Fruit fly (Drosophila melanogaster): ENCODE measurements around the gene Nuf2.

Gene Nuf2

dm6 chr2L:7049009-7049647 lies 16.5 kb downstream of the Nuf2 start (continued):
- TF ChIP-seq CG11504 (tag; optimal IDR thresholded peaks at IDR 0.05) (peak; percentile 15), Oaz (GFP tag; IDR thresholded peaks at IDR 0.05) (no peak), BEAF-32 (GFP tag; optimal IDR thresholded peaks at IDR 0.05) (no peak), ci (GFP tag; IDR thresholded peaks at IDR 0.05) (peak; percentile 62; the same call in 2 of the 3 replicates), CG18599 (GFP tag; optimal IDR thresholded peaks at IDR 0.05) (peak; percentile 28), Side (GFP tag; optimal IDR thresholded peaks at IDR 0.05) (no peak), hkb (optimal IDR thresholded peaks at IDR 0.05) (peak; percentile 31), hkb (GFP tag; IDR thresholded peaks at IDR 0.05) (peak; percentile 52; the same call in 1 of the 2 replicates), trem (tag; optimal IDR thresholded peaks at IDR 0.05) (peak; percentile 6), vvl (GFP tag; IDR thresholded peaks at IDR 0.05) (peak; percentile 51), Adf1 (GFP tag; IDR thresholded peaks at IDR 0.05) (no peak), gsb (GFP tag; IDR thresholded peaks at IDR 0.05) (no peak), Sin3A (optimal IDR thresholded peaks at IDR 0.05) (no peak), Blimp-1 (GFP tag; optimal IDR thresholded peaks at IDR 0.05) (no peak), nerfin-1 (tag; optimal IDR thresholded peaks at IDR 0.05) (peak; percentile 98), CG9215 (GFP tag; IDR thresholded peaks at IDR 0.05) (peak; percentile 98), Mes4 (GFP tag; optimal IDR thresholded peaks at IDR 0.05) (peak; percentile 35), Rfx (GFP tag; IDR thresholded peaks at IDR 0.05) (peak; percentile 52), maf-S (GFP tag; optimal IDR thresholded peaks at IDR 0.05) (no peak), CG12299 (tag; optimal IDR thresholded peaks at IDR 0.05) (peak; percentile 56), caup (GFP tag; optimal IDR thresholded peaks at IDR 0.05; ENCODE audit: severe bottlenecking) (peak; percentile 44), scrt (GFP tag; optimal IDR thresholded peaks at IDR 0.05) (peak; percentile 49), CG14050 (GFP tag; IDR thresholded peaks at IDR 0.05) (no peak), CG6254 (GFP tag; optimal IDR thresholded peaks at IDR 0.05) (no peak), usp (GFP tag; optimal IDR thresholded peaks at IDR 0.05) (no peak), CG14710 (tag; optimal IDR thresholded peaks at IDR 0.05) (peak; percentile 9), CG10147 (GFP tag; optimal IDR thresholded peaks at IDR 0.05) (peak; percentile 42), CG14860 (GFP tag; IDR thresholded peaks at IDR 0.05; ENCODE audit: partially characterized antibody) (peak; percentile 100), Nf-YC (tag; optimal IDR thresholded peaks at IDR 0.05) (peak; percentile 59), pum (GFP tag; optimal IDR thresholded peaks at IDR 0.05) (no peak), so (GFP tag; IDR thresholded peaks at IDR 0.05) (0 out of 3 replicates have a peak, but pooled peaks have one; percentile 18), CG2199 (GFP tag; IDR thresholded peaks at IDR 0.05) (peak; percentile 76; the same call in 1 of the 3 replicates), Xbp1 (GFP tag; optimal IDR thresholded peaks at IDR 0.05) (peak; percentile 30), CG11723 (GFP tag; optimal IDR thresholded peaks at IDR 0.05) (no peak), CG9609 (GFP tag; optimal IDR thresholded peaks at IDR 0.05) (no peak), klu (GFP tag; IDR thresholded peaks at IDR 0.05) (no peak), zen2 (GFP tag; IDR thresholded peaks at IDR 0.05; ENCODE audit: partially characterized antibody) (peak; percentile 99), dpn (GFP tag; optimal IDR thresholded peaks at IDR 0.05) (peak; percentile 23 to 34), sima (GFP tag; optimal IDR thresholded peaks at IDR 0.05) (no peak), MTF-1 (GFP tag; optimal IDR thresholded peaks at IDR 0.05; ENCODE audit: borderline replicate concordance) (peak; percentile 46), HmgD (GFP tag; optimal IDR thresholded peaks at IDR 0.05) (peak; percentile 53), ttk (GFP tag; IDR thresholded peaks at IDR 0.05) (peak; percentile 26; the same call in 1 of the 2 replicates), CG6791 (GFP tag; IDR thresholded peaks at IDR 0.05; ENCODE audit: partially characterized antibody) (peak; percentile 100), Jarid2 (GFP tag; optimal IDR thresholded peaks at IDR 0.05) (peak; percentile 50), corto (GFP tag; optimal IDR thresholded peaks at IDR 0.05) (peak; percentile 12), esg (GFP tag; conservative IDR thresholded peaks at IDR 0.05) (no peak), CG15696 (tag; optimal IDR thresholded peaks at IDR 0.05) (no peak), CG12071 (GFP tag; optimal IDR thresholded peaks at IDR 0.05) (peak; percentile 67), dysf (GFP tag; IDR thresholded peaks at IDR 0.05) (no peak; the same call in 2 of the 3 replicates), insv (GFP tag; optimal IDR thresholded peaks at IDR 0.05) (peak in 1 of 2 experiments; percentile 14)

Data from whole organism, embryonic.